Fruit fly (Drosophila melanogaster) whole organism, pupa: Measurements from ENCODE around the gene CG11836.

Experiments
- CG10348 ChIP-seq: fragments of 200-800 bp; sonication (Bioruptor generic); IDR thresholded peaks from 2 replicates; pipeline ENCODE4 v1.3.6; 2022; ENCODE audit warnings: missing biosample characterization, missing genetic modification characterization
- CG17806 ChIP-seq: fragments of 200-800 bp; sonication (Bioruptor generic); optimal IDR thresholded peaks from 2 replicates; lab custom pipeline; 2018; ENCODE audit warnings: missing biosample characterization, mild to moderate bottlenecking, missing genetic modification characterization, moderate library complexity
- CG34367 ChIP-seq: fragments of 200-800 bp; sonication (Bioruptor generic); optimal IDR thresholded peaks from 2 replicates; lab custom pipeline; 2018; ENCODE audit warnings: missing biosample characterization, mild to moderate bottlenecking, missing genetic modification characterization
- CG4496 ChIP-seq: fragments of 200-800 bp; sonication (Bioruptor generic); IDR thresholded peaks from 3 replicates; pipeline ENCODE4 v1.3.6; 2022; ENCODE audit warnings: missing biosample characterization, missing genetic modification characterization
- CG9948 ChIP-seq: fragments of 200-800 bp; sonication (Bioruptor generic); optimal IDR thresholded peaks from 2 replicates; lab custom pipeline; 2018; ENCODE audit warnings: missing biosample characterization, mild to moderate bottlenecking, missing genetic modification characterization, moderate library complexity
- EcR ChIP-seq: fragments of 200-800 bp; sonication (Bioruptor generic); optimal IDR thresholded peaks from 3 replicates; lab custom pipeline; 2019; ENCODE audit warnings: missing biosample characterization, missing genetic modification characterization, mild to moderate bottlenecking, moderate library complexity, missing genetic modification reagents
- Pif1B ChIP-seq: fragments of 200-800 bp; sonication (Bioruptor generic); optimal IDR thresholded peaks from 3 replicates; lab custom pipeline; 2016; ENCODE audit warnings: missing biosample characterization, missing genetic modification characterization
- Snoo ChIP-seq: fragments of 200-800 bp; sonication (Bioruptor generic); optimal IDR thresholded peaks from 3 replicates; lab custom pipeline; 2017; ENCODE audit warnings: missing biosample characterization, mild to moderate bottlenecking, missing genetic modification characterization, inconsistent platforms
- fd96Ca ChIP-seq: fragments of 200-800 bp; sonication (Bioruptor generic); IDR thresholded peaks from 3 replicates; pipeline ENCODE4 v1.3.6; 2022; ENCODE audit warnings: missing biosample characterization, missing genetic modification characterization
- rn ChIP-seq: fragments of 200-800 bp; sonication (Bioruptor generic); IDR thresholded peaks from 2 replicates; pipeline ENCODE4 v1.3.6; 2022; ENCODE audit warnings: missing biosample characterization, missing genetic modification characterization

DNA sequence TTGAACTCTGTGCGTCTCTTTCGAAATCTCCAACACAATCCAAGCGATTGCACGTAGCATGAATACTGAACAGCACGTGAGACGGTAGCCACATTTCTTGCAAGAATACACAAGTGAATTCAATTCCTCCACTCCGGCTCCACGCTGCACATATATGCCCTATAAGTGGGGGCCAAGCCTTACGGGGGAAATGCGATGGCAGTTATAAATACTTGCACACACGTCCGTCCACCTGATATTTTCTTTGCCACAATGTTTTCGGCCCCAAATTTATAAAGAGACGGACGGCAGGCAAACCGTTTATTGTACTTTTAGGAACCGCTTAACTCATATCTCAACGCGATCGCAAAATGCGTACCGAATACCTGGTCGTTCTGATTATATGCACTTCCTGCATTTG is 24.9 kb upstream of the CG11836 start, which contains the start of gene CG11786:
- no peak for TF ChIP-seq CG34367 (tag; lab: Kevin White, UChicago)
- no peak for TF ChIP-seq CG9948
- no peak for TF ChIP-seq EcR (GFP tag; lab: Kevin White, UChicago)
- TF ChIP-seq Pif1B (GFP tag; lab: Kevin White, UChicago) = no peak
- TF ChIP-seq rn (GFP tag; lab: Robert Waterston, UW) = no peak
- no peak for TF ChIP-seq fd96Ca (GFP tag; lab: Robert Waterston, UW)
- TF ChIP-seq CG4496 = no peak
- no peak for TF ChIP-seq CG17806
- TF ChIP-seq CG10348 (GFP tag; lab: Robert Waterston, UW) = no peak
- TF ChIP-seq Snoo (tag; lab: Kevin White, UChicago) = no peak
